Fruit fly (Drosophila melanogaster) whole organism, embryonic: Measurements from ENCODE around the gene PH4alphaSG2.

ENCODE experiments used
- Asciz ChIP-seq: fragments of 200-800 bp; sonication (Bioruptor generic); optimal IDR thresholded peaks from 2 replicates; lab custom pipeline; 2017; ENCODE audit warnings: missing biosample characterization, mild to moderate bottlenecking, missing genetic modification characterization, missing genetic modification reagents
- BEAF-32 ChIP-seq: fragments of 200-800 bp; sonication (Bioruptor generic); optimal IDR thresholded peaks from 3 replicates; lab custom pipeline; 2017; ENCODE audit warnings: missing biosample characterization, missing genetic modification characterization, mild to moderate bottlenecking, moderate library complexity, missing genetic modification reagents
- Bgb ChIP-seq: fragments of 200-800 bp; sonication (Bioruptor generic); IDR thresholded peaks from 2 replicates; pipeline ENCODE4 v1.3.6; 2022; ENCODE audit warnings: missing biosample characterization, missing genetic modification characterization; ENCODE audit not compliant: partially characterized antibody
- C15 ChIP-seq: fragments of 200-800 bp; sonication (Bioruptor generic); IDR thresholded peaks from 3 replicates; pipeline ENCODE4 v1.3.6; 2022; ENCODE audit warnings: missing biosample characterization, missing genetic modification characterization
- CG10209 ChIP-seq: fragments of 200-800 bp; sonication (Bioruptor generic); optimal IDR thresholded peaks from 3 replicates; lab custom pipeline; 2017; ENCODE audit warnings: missing biosample characterization, mild to moderate bottlenecking, missing genetic modification characterization, missing genetic modification reagents
- CG11560 ChIP-seq: fragments of 200-800 bp; sonication (Bioruptor generic); IDR thresholded peaks from 3 replicates; pipeline ENCODE4 v1.3.6; 2022; ENCODE audit warnings: missing biosample characterization, missing genetic modification characterization
- CG13123 ChIP-seq: fragments of 200-800 bp; sonication (Bioruptor generic); optimal IDR thresholded peaks from 2 replicates; lab custom pipeline; 2016; ENCODE audit warnings: missing biosample characterization, missing genetic modification characterization
- CG15073 ChIP-seq: fragments of 200-800 bp; sonication (Bioruptor generic); optimal IDR thresholded peaks from 2 replicates; lab custom pipeline; 2016; ENCODE audit warnings: missing biosample characterization, missing genetic modification characterization
- CG1603 ChIP-seq: fragments of 200-800 bp; sonication (Bioruptor generic); optimal IDR thresholded peaks from 2 replicates; lab custom pipeline; 2019; ENCODE audit warnings: missing biosample characterization, mild to moderate bottlenecking, missing genetic modification characterization, moderate library complexity
- CG17361 ChIP-seq: fragments of 200-800 bp; sonication (Bioruptor generic); IDR thresholded peaks from 3 replicates; pipeline ENCODE4 v1.3.6; 2022; ENCODE audit warnings: missing biosample characterization, missing genetic modification characterization
- CG17568 ChIP-seq: fragments of 200-800 bp; sonication (Bioruptor generic); optimal IDR thresholded peaks from 2 replicates; lab custom pipeline; 2018; ENCODE audit warnings: missing biosample characterization, mild to moderate bottlenecking, missing genetic modification characterization, moderate library complexity
- CG17612 ChIP-seq: fragments of 200-800 bp; sonication (Bioruptor generic); IDR thresholded peaks from 2 replicates; pipeline ENCODE4 v1.3.6; 2022; ENCODE audit warnings: missing biosample characterization, missing genetic modification characterization
- CG18011 ChIP-seq: fragments of 200-800 bp; sonication (Bioruptor generic); optimal IDR thresholded peaks from 2 replicates; lab custom pipeline; 2017; ENCODE audit warnings: missing biosample characterization, missing genetic modification characterization, mild to moderate bottlenecking, moderate library complexity, missing genotype
- CG2199 ChIP-seq: fragments of 200-800 bp; sonication (Bioruptor generic); IDR thresholded peaks from 3 replicates; pipeline ENCODE4 v1.3.6; 2022; ENCODE audit warnings: missing biosample characterization, missing genetic modification characterization
- CG30431 ChIP-seq: fragments of 200-800 bp; sonication (Bioruptor generic); optimal IDR thresholded peaks from 2 replicates; lab custom pipeline; 2017; ENCODE audit warnings: missing biosample characterization, missing genetic modification characterization
- CG3726 ChIP-seq: fragments of 200-800 bp; sonication (Bioruptor generic); IDR thresholded peaks from 3 replicates; pipeline ENCODE4, ENCODE4 v1.3.6; 2022; ENCODE audit warnings: missing biosample characterization, missing genetic modification characterization
- CG4424 ChIP-seq: fragments of 200-800 bp; sonication (Bioruptor generic); optimal IDR thresholded peaks from 3 replicates; lab custom pipeline; 2016; ENCODE audit warnings: missing biosample characterization, missing genetic modification characterization
- CG4730 ChIP-seq: fragments of 200-800 bp; sonication (Bioruptor generic); IDR thresholded peaks from 2 replicates; pipeline ENCODE4 v1.3.6; 2022; ENCODE audit warnings: missing biosample characterization, missing genetic modification characterization
- CoRest ChIP-seq: fragments of 200-800 bp; sonication (Bioruptor generic); optimal IDR thresholded peaks from 3 replicates; lab custom pipeline; 2018; ENCODE audit warnings: missing biosample characterization, mild to moderate bottlenecking, missing genetic modification characterization, moderate library complexity
- Dek ChIP-seq: fragments of 200-800 bp; sonication (Bioruptor generic); optimal IDR thresholded peaks from 3 replicates; lab custom pipeline; 2019; ENCODE audit warnings: missing biosample characterization, mild to moderate bottlenecking, missing genetic modification characterization, moderate library complexity
- Dip3 ChIP-seq: fragments of 200-800 bp; sonication (Bioruptor generic); optimal IDR thresholded peaks from 3 replicates; lab custom pipeline; 2016; ENCODE audit warnings: missing biosample characterization, missing genetic modification characterization
- Doc3 ChIP-seq: fragments of 200-800 bp; sonication (Bioruptor generic); IDR thresholded peaks from 3 replicates; pipeline ENCODE4 v1.3.6; 2022; ENCODE audit warnings: missing biosample characterization, missing genetic modification characterization; ENCODE audit not compliant: partially characterized antibody
- Drgx ChIP-seq: fragments of 200-800 bp; sonication (Bioruptor generic); IDR thresholded peaks from 2 replicates; pipeline ENCODE4 v1.3.6; 2022; ENCODE audit warnings: missing biosample characterization, missing genetic modification characterization
- H2.0 ChIP-seq: fragments of 200-800 bp; sonication (Bioruptor generic); IDR thresholded peaks from 2 replicates; pipeline ENCODE4 v1.3.6; 2022; ENCODE audit warnings: missing biosample characterization, missing genetic modification characterization
- Jarid2 ChIP-seq: fragments of 200-800 bp; sonication (Bioruptor generic); optimal IDR thresholded peaks from 3 replicates; lab custom pipeline; 2017; ENCODE audit warnings: mild to moderate bottlenecking, missing biosample characterization, missing genetic modification reagents, missing genetic modification characterization
- Mrtf ChIP-seq: fragments of 200-800 bp; sonication (Bioruptor generic); IDR thresholded peaks from 3 replicates; pipeline ENCODE4 v1.3.6; 2022; ENCODE audit warnings: missing biosample characterization, missing genetic modification characterization
- NFAT ChIP-seq: fragments of 200-800 bp; sonication (Bioruptor generic); IDR thresholded peaks from 2 replicates; pipeline ENCODE4 v1.3.6; 2022; ENCODE audit warnings: missing biosample characterization, missing genetic modification characterization
- Neu2 ChIP-seq: fragments of 200-800 bp; sonication (Bioruptor generic); optimal IDR thresholded peaks from 3 replicates; lab custom pipeline; 2016; ENCODE audit warnings: missing biosample characterization, missing genetic modification characterization, borderline replicate concordance
- Nf-YA ChIP-seq: fragments of 200-800 bp; sonication (Bioruptor generic); IDR thresholded peaks from 2 replicates; pipeline ENCODE4 v1.3.6; 2022; ENCODE audit warnings: missing biosample characterization, missing genetic modification characterization
- NfI ChIP-seq: fragments of 200-800 bp; sonication (Bioruptor generic); optimal IDR thresholded peaks from 3 replicates; lab custom pipeline; 2018; ENCODE audit warnings: missing biosample characterization, mild to moderate bottlenecking, missing genetic modification characterization, moderate library complexity
- Pdp1 ChIP-seq, 2 experiments: fragments of 200-800 bp; sonication (Bioruptor generic); optimal IDR thresholded peaks; 3 replicates each; lab custom pipeline; 2016; ENCODE audit warnings: missing biosample characterization in 2 of 2, missing genetic modification characterization in 2 of 2, mild to moderate bottlenecking in 1 of 2, moderate library complexity in 1 of 2
- YL-1 ChIP-seq: fragments of 200-800 bp; sonication (Bioruptor generic); optimal IDR thresholded peaks from 3 replicates; lab custom pipeline; 2017; ENCODE audit warnings: missing biosample characterization, mild to moderate bottlenecking, missing genetic modification characterization
- ap ChIP-seq: fragments of 200-800 bp; sonication (Bioruptor generic); IDR thresholded peaks from 2 replicates; pipeline ENCODE4 v1.3.6; 2022; ENCODE audit warnings: missing biosample characterization, missing genetic modification characterization
- bigmax ChIP-seq: fragments of 200-800 bp; sonication (Bioruptor generic); optimal IDR thresholded peaks from 2 replicates; lab custom pipeline; 2018; ENCODE audit warnings: missing biosample characterization, mild to moderate bottlenecking, missing genetic modification characterization
- cas ChIP-seq: fragments of 200-800 bp; sonication (Bioruptor generic); IDR thresholded peaks from 2 replicates; pipeline ENCODE4 v1.3.6; 2022; ENCODE audit warnings: missing biosample characterization, missing genetic modification characterization
- chm ChIP-seq: fragments of 200-800 bp; sonication (Bioruptor generic); IDR thresholded peaks from 2 replicates; pipeline ENCODE4 v1.3.6; 2022; ENCODE audit warnings: missing biosample characterization, missing genetic modification characterization
- eve ChIP-seq, 2 experiments: fragments of >200 bp; optimal IDR thresholded peaks; 2 replicates each; lab custom pipeline; 2017; ENCODE audit warnings: missing biosample characterization in 2 of 2, missing genetic modification characterization in 2 of 2
- ham ChIP-seq: fragments of 200-800 bp; sonication (Bioruptor generic); IDR thresholded peaks from 2 replicates; pipeline ENCODE4 v1.3.6; 2022; ENCODE audit warnings: missing biosample characterization, missing genetic modification characterization
- jigr1 ChIP-seq: fragments of 200-800 bp; sonication (Bioruptor generic); IDR thresholded peaks from 3 replicates; pipeline ENCODE4 v1.3.6; 2022; ENCODE audit warnings: missing biosample characterization, missing genetic modification characterization
- ken ChIP-seq: fragments of 200-800 bp; sonication (Bioruptor generic); IDR thresholded peaks from 3 replicates; pipeline ENCODE4 v1.3.6; 2022; ENCODE audit warnings: missing biosample characterization, missing genetic modification characterization
- klu ChIP-seq: fragments of 200-800 bp; sonication (Bioruptor generic); IDR thresholded peaks from 2 replicates; pipeline ENCODE4 v1.3.6; 2022; ENCODE audit warnings: missing biosample characterization, missing genetic modification characterization
- knrl ChIP-seq: fragments of 200-800 bp; sonication (Bioruptor generic); IDR thresholded peaks from 3 replicates; pipeline ENCODE4 v1.3.6; 2022; ENCODE audit warnings: missing biosample characterization, missing genetic modification characterization; ENCODE audit not compliant: partially characterized antibody
- mirr ChIP-seq: fragments of 200-800 bp; sonication (Bioruptor generic); optimal IDR thresholded peaks from 3 replicates; lab custom pipeline; 2018; ENCODE audit warnings: missing biosample characterization, mild to moderate bottlenecking, missing genetic modification characterization
- nerfin-1 ChIP-seq: fragments of 200-800 bp; sonication (Bioruptor generic); optimal IDR thresholded peaks from 3 replicates; lab custom pipeline; 2019; ENCODE audit warnings: missing biosample characterization, mild to moderate bottlenecking, missing genetic modification characterization, moderate library complexity
- p53 ChIP-seq: fragments of 200-800 bp; sonication (Bioruptor generic); optimal IDR thresholded peaks from 2 replicates; lab custom pipeline; 2016; ENCODE audit warnings: missing biosample characterization, missing genetic modification characterization
- pfk ChIP-seq: fragments of 200-800 bp; sonication (Bioruptor generic); optimal IDR thresholded peaks from 2 replicates; lab custom pipeline; 2018; ENCODE audit warnings: missing biosample characterization, mild to moderate bottlenecking, missing genetic modification characterization, moderate library complexity
- pita ChIP-seq: fragments of 200-800 bp; sonication (Bioruptor generic); optimal IDR thresholded peaks from 2 replicates; lab custom pipeline; 2017; ENCODE audit warnings: missing biosample characterization, mild to moderate bottlenecking, missing genetic modification characterization
- sim ChIP-seq: fragments of 200-800 bp; sonication (Bioruptor generic); IDR thresholded peaks from 2 replicates; pipeline ENCODE4 v1.3.6; 2022; ENCODE audit warnings: missing biosample characterization, missing genetic modification characterization
- sob ChIP-seq: fragments of 200-800 bp; sonication (Bioruptor generic); IDR thresholded peaks from 2 replicates; pipeline ENCODE4 v1.3.6; 2022; ENCODE audit warnings: missing biosample characterization, missing genetic modification characterization
- yki ChIP-seq: fragments of >200 bp; optimal IDR thresholded peaks from 3 replicates; lab custom pipeline; 2018

PH4alphaSG2 gene

DNA sequence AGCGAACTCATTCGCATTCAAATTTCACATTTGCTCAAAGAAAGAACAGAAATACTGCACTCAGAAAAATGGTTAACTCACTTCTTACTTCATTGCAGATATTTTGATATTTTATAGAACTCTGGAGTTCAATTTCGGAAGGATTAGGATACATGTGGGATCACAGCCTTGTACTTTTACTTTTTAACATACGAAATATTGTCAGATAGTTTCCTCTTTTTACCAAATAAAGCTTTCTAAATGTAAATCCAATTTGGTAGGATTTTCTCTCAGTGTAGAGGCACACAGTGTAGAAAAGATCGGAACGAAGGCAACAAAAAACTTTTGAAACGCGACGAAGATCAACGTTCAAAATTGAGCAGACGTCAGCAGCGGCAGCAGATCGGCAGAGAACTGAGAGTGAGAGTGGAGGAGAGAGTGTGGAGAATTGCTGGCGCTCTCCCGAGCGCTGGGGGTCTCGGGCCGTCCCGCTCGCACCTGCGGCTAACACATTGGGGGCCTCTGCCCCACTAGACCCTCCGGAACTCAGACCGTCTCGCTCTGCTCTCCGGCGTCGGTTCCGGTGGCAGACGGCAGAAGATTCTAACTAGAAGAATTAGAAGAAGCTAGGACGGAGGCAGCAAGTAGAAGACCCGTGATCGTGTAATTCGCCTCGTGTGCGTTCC is 42.2 kb downstream of the PH4alphaSG2 start, which contains the start of gene tmod (continued):
- TF ChIP-seq mirr (GFP tag; lab: Kevin White, UChicago) = peak; percentile 32
- peak; percentile 2 for TF ChIP-seq CG17568 (GFP tag; lab: Kevin White, UChicago)
- no peak for TF ChIP-seq Neu2
- TF ChIP-seq CG30431 (GFP tag; lab: Kevin White, UChicago) = no peak
- TF ChIP-seq CG13123 = no peak
- no peak for TF ChIP-seq Dek (tag; lab: Kevin White, UChicago)
- no peak for TF ChIP-seq sim (GFP tag; lab: Robert Waterston, UW)
- TF ChIP-seq C15 (GFP tag; lab: Robert Waterston, UW) = no peak
- no peak for TF ChIP-seq CG11560 (tag; lab: Robert Waterston, UW)
- no peak for TF ChIP-seq Mrtf
- TF ChIP-seq Asciz (GFP tag; lab: Kevin White, UChicago) = peak; percentile 3
- TF ChIP-seq Jarid2 (GFP tag; lab: Kevin White, UChicago) = peak; percentile 12
- TF ChIP-seq nerfin-1 = peak; percentile 53
- TF ChIP-seq bigmax = no peak
- no peak for TF ChIP-seq CG4730
- TF ChIP-seq klu = no peak
- TF ChIP-seq YL-1 (GFP tag; lab: Kevin White, UChicago) = no peak
- 0 out of 2 replicates have a peak, but pooled peaks have one; percentile 7 for TF ChIP-seq NFAT (GFP tag; lab: Robert Waterston, UW)
- no peak for TF ChIP-seq p53
- peak; percentile 61 for TF ChIP-seq Drgx (GFP tag; lab: Robert Waterston, UW)
- TF ChIP-seq pita (GFP tag; lab: Kevin White, UChicago) = no peak
- TF ChIP-seq CG15073 (GFP tag; lab: Kevin White, UChicago) = no peak
- TF ChIP-seq pfk (GFP tag; lab: Kevin White, UChicago) = no peak
- TF ChIP-seq CG4424 (GFP tag; lab: Kevin White, UChicago) = peak; percentile 36
- TF ChIP-seq knrl (GFP tag; lab: Robert Waterston, UW) = no peak
- peak; percentile 41 for TF ChIP-seq CG10209 (GFP tag; lab: Kevin White, UChicago)
- TF ChIP-seq BEAF-32 (GFP tag; lab: Kevin White, UChicago) = no peak
- no peak for TF ChIP-seq yki (lab: Kevin White, UChicago)
- peak; percentile 66 for TF ChIP-seq CoRest
- TF ChIP-seq Doc3 (GFP tag; lab: Robert Waterston, UW) = no peak; the same call in 2 of the 3 replicates
- no peak for TF ChIP-seq CG3726
- no peak for TF ChIP-seq jigr1 (GFP tag; lab: Robert Waterston, UW)
- peak; percentile 66; the same call in 2 of the 3 replicates for TF ChIP-seq ken (GFP tag; lab: Robert Waterston, UW)
- no peak for TF ChIP-seq ham (GFP tag; lab: Robert Waterston, UW)
- TF ChIP-seq CG18011 (GFP tag; lab: Kevin White, UChicago) = no peak
- no peak for TF ChIP-seq CG17361 (GFP tag; lab: Robert Waterston, UW)
- TF ChIP-seq Dip3 = no peak
- peak; percentile 45 for TF ChIP-seq CG1603 (tag; lab: Kevin White, UChicago)
- peak; percentile 1 for TF ChIP-seq NfI (GFP tag; lab: Kevin White, UChicago)
- no peak for TF ChIP-seq CG2199 (GFP tag; lab: Robert Waterston, UW)
- TF ChIP-seq chm = peak; percentile 52; the same call in 1 of the 2 replicates
- TF ChIP-seq sob (GFP tag; lab: Robert Waterston, UW) = peak; percentile 34; the same call in 1 of the 2 replicates
- no peak for TF ChIP-seq Nf-YA (GFP tag; lab: Robert Waterston, UW)
- no peak for TF ChIP-seq ap (GFP tag; lab: Robert Waterston, UW)
- no peak for TF ChIP-seq cas (GFP tag; lab: Robert Waterston, UW)
- TF ChIP-seq Bgb = no peak; the same call in 1 of the 2 replicates
- no peak for TF ChIP-seq CG17612 (GFP tag; lab: Robert Waterston, UW)
- peak in 1 of 2 experiments; percentile 40 for TF ChIP-seq eve (GFP tag; optimal IDR thresholded peaks at IDR 0.05; lab: Kevin White, UChicago)
- 0 out of 2 replicates have a peak, but pooled peaks have one; percentile 39 for TF ChIP-seq H2.0 (GFP tag; lab: Robert Waterston, UW)
- peak in 1 of 2 experiments; percentile 53 for TF ChIP-seq Pdp1 (GFP tag; optimal IDR thresholded peaks at IDR 0.05; lab: Kevin White, UChicago)
